Fruit fly (Drosophila melanogaster) whole organism, embryonic: ENCODE measurements around the gene CG4230.

Source experiments
- ATbp ChIP-seq: fragments of 200-800 bp; sonication (Bioruptor generic); optimal IDR thresholded peaks from 2 replicates; lab custom pipeline; 2017; ENCODE audit warnings: missing biosample characterization, mild to moderate bottlenecking, missing genetic modification characterization, missing genetic modification reagents
- CG11695 ChIP-seq: fragments of 200-800 bp; sonication (Bioruptor generic); IDR thresholded peaks from 3 replicates; pipeline ENCODE4 v1.3.6; 2022; ENCODE audit warnings: missing biosample characterization, missing genetic modification characterization
- CG13296 ChIP-seq: fragments of 200-800 bp; sonication (Bioruptor generic); optimal IDR thresholded peaks from 3 replicates; lab custom pipeline; 2018; ENCODE audit warnings: missing biosample characterization, mild to moderate bottlenecking, missing genetic modification characterization
- CG13424 ChIP-seq: fragments of 200-800 bp; sonication (Bioruptor generic); optimal IDR thresholded peaks from 2 replicates; lab custom pipeline; 2019; ENCODE audit warnings: missing biosample characterization, mild to moderate bottlenecking, missing genetic modification characterization, moderate library complexity
- CG13894 ChIP-seq: fragments of 200-800 bp; sonication (Bioruptor generic); optimal IDR thresholded peaks from 3 replicates; lab custom pipeline; 2018; ENCODE audit warnings: missing biosample characterization, mild to moderate bottlenecking, missing genetic modification characterization, moderate library complexity
- CG14050 ChIP-seq: fragments of 200-800 bp; sonication (Bioruptor generic); IDR thresholded peaks from 3 replicates; pipeline ENCODE4 v1.3.6; 2022; ENCODE audit warnings: missing biosample characterization, missing genetic modification characterization
- CG17361 ChIP-seq: fragments of 200-800 bp; sonication (Bioruptor generic); IDR thresholded peaks from 3 replicates; pipeline ENCODE4 v1.3.6; 2022; ENCODE audit warnings: missing biosample characterization, missing genetic modification characterization
- CG17568 ChIP-seq: fragments of 200-800 bp; sonication (Bioruptor generic); optimal IDR thresholded peaks from 2 replicates; lab custom pipeline; 2018; ENCODE audit warnings: missing biosample characterization, mild to moderate bottlenecking, missing genetic modification characterization, moderate library complexity
- CG17802 ChIP-seq: fragments of 200-800 bp; sonication (Bioruptor generic); optimal IDR thresholded peaks from 2 replicates; lab custom pipeline; 2018; ENCODE audit warnings: missing biosample characterization, mild to moderate bottlenecking, missing genetic modification characterization, moderate library complexity
- CG1792 ChIP-seq: fragments of 200-800 bp; sonication (Bioruptor generic); optimal IDR thresholded peaks from 2 replicates; lab custom pipeline; 2016; ENCODE audit warnings: missing biosample characterization, missing genetic modification characterization
- CG18764 ChIP-seq: fragments of 200-800 bp; sonication (Bioruptor generic); optimal IDR thresholded peaks from 3 replicates; lab custom pipeline; 2016; ENCODE audit warnings: missing biosample characterization, missing genetic modification characterization
- CG31388 ChIP-seq: fragments of 200-800 bp; sonication (Bioruptor generic); optimal IDR thresholded peaks from 2 replicates; lab custom pipeline; 2016; ENCODE audit warnings: missing biosample characterization, missing genetic modification characterization
- CG4360 ChIP-seq: fragments of 200-800 bp; sonication (Bioruptor generic); IDR thresholded peaks from 2 replicates; pipeline ENCODE4 v1.3.6; 2022; ENCODE audit warnings: missing biosample characterization, missing genetic modification characterization
- CG5953 ChIP-seq: fragments of 200-800 bp; sonication (Bioruptor generic); IDR thresholded peaks from 2 replicates; pipeline ENCODE4 v1.3.6; 2022; ENCODE audit warnings: missing biosample characterization, missing genetic modification characterization
- CG6654 ChIP-seq: fragments of 200-800 bp; sonication (Bioruptor generic); optimal IDR thresholded peaks from 2 replicates; lab custom pipeline; 2017; ENCODE audit warnings: missing biosample characterization, mild to moderate bottlenecking, missing genetic modification characterization
- CG7556 ChIP-seq: fragments of 200-800 bp; sonication (Bioruptor generic); optimal IDR thresholded peaks from 2 replicates; lab custom pipeline; 2017; ENCODE audit warnings: missing biosample characterization, mild to moderate bottlenecking, missing genetic modification characterization
- CG8089 ChIP-seq: fragments of 200-800 bp; sonication (Bioruptor generic); optimal IDR thresholded peaks from 3 replicates; lab custom pipeline; 2016; ENCODE audit warnings: missing biosample characterization, missing genetic modification characterization
- Gsc ChIP-seq: fragments of 200-800 bp; sonication (Bioruptor generic); IDR thresholded peaks from 2 replicates; pipeline ENCODE4 v1.3.6; 2022; ENCODE audit warnings: missing biosample characterization, missing genetic modification characterization
- Hr51 ChIP-seq, 2 experiments: fragments of 200-800 bp; sonication (Bioruptor generic); optimal IDR thresholded peaks; 2 replicates in 1 of 2; 3 replicates in 1 of 2; lab custom pipeline; 2016 to 2018; ENCODE audit warnings: missing biosample characterization in 2 of 2, missing genetic modification characterization in 2 of 2, mild to moderate bottlenecking in 1 of 2, moderate library complexity in 1 of 2
- Hr78 ChIP-seq, 2 experiments: fragments of 200-800 bp in 1 of 2; fragments of >200 bp in 1 of 2; sonication (Bioruptor generic) in 1 of 2; optimal IDR thresholded peaks; 2 replicates each; lab custom pipeline; 2017 to 2019; ENCODE audit warnings: missing biosample characterization in 2 of 2, missing genetic modification characterization in 2 of 2, mild to moderate bottlenecking in 1 of 2, moderate library complexity in 1 of 2
- MTF-1 ChIP-seq: fragments of 200-800 bp; sonication (Bioruptor generic); optimal IDR thresholded peaks from 2 replicates; lab custom pipeline; 2018; ENCODE audit warnings: missing biosample characterization, mild to moderate bottlenecking, missing genetic modification characterization, borderline replicate concordance
- NK7.1 ChIP-seq: fragments of 200-800 bp; sonication (Bioruptor generic); optimal IDR thresholded peaks from 3 replicates; lab custom pipeline; 2016; ENCODE audit warnings: missing biosample characterization, missing genetic modification characterization
- Optix ChIP-seq: fragments of 200-800 bp; sonication (Bioruptor generic); IDR thresholded peaks from 3 replicates; pipeline ENCODE4 v1.3.6; 2022; ENCODE audit warnings: missing biosample characterization, missing genetic modification characterization
- Ptx1 ChIP-seq: fragments of 200-800 bp; sonication (Bioruptor generic); IDR thresholded peaks from 2 replicates; pipeline ENCODE4 v1.3.6; 2022; ENCODE audit warnings: missing biosample characterization, missing genetic modification characterization
- bigmax ChIP-seq: fragments of 200-800 bp; sonication (Bioruptor generic); optimal IDR thresholded peaks from 2 replicates; lab custom pipeline; 2018; ENCODE audit warnings: missing biosample characterization, mild to moderate bottlenecking, missing genetic modification characterization
- cg ChIP-seq: fragments of 200-800 bp; sonication (Bioruptor generic); optimal IDR thresholded peaks from 3 replicates; lab custom pipeline; 2019; ENCODE audit warnings: missing biosample characterization, mild to moderate bottlenecking, missing genetic modification characterization, moderate library complexity
- fd64A ChIP-seq: fragments of 200-800 bp; sonication (Bioruptor generic); optimal IDR thresholded peaks from 3 replicates; lab custom pipeline; 2018; ENCODE audit warnings: missing biosample characterization, mild to moderate bottlenecking, missing genetic modification characterization
- gt ChIP-seq: fragments of 200-800 bp; sonication (Bioruptor generic); IDR thresholded peaks from 2 replicates; pipeline ENCODE4 v1.3.6; 2022; ENCODE audit warnings: missing biosample characterization, missing genetic modification characterization
- ham ChIP-seq: fragments of 200-800 bp; sonication (Bioruptor generic); IDR thresholded peaks from 2 replicates; pipeline ENCODE4 v1.3.6; 2022; ENCODE audit warnings: missing biosample characterization, missing genetic modification characterization
- jing ChIP-seq: fragments of 200-800 bp; sonication (Bioruptor generic); optimal IDR thresholded peaks from 2 replicates; lab custom pipeline; 2018; ENCODE audit warnings: missing biosample characterization, mild to moderate bottlenecking, missing genetic modification characterization
- jumu ChIP-seq: fragments of 200-800 bp; sonication (Bioruptor generic); optimal IDR thresholded peaks from 3 replicates; lab custom pipeline; 2016; ENCODE audit warnings: missing biosample characterization, missing genetic modification characterization
- lov ChIP-seq, 2 experiments: fragments of 200-800 bp in 1 of 2; fragments of >200 bp in 1 of 2; sonication (Bioruptor generic) in 1 of 2; IDR thresholded peaks in 1 of 2; optimal IDR thresholded peaks in 1 of 2; 2 replicates in 1 of 2; 3 replicates in 1 of 2; pipeline versions ENCODE4 v1.3.6 to Lab custom; 2017 to 2022; ENCODE audit warnings: missing biosample characterization in 1 of 2, missing genetic modification characterization in 1 of 2
- luna ChIP-seq: fragments of 200-800 bp; sonication (Bioruptor generic); optimal IDR thresholded peaks from 2 replicates; lab custom pipeline; 2016; ENCODE audit warnings: missing biosample characterization, missing genetic modification characterization
- odd ChIP-seq: fragments of 200-800 bp; sonication (Bioruptor generic); optimal IDR thresholded peaks from 2 replicates; lab custom pipeline; 2017; ENCODE audit warnings: missing biosample characterization, mild to moderate bottlenecking, missing genetic modification characterization
- pho ChIP-seq: fragments of 200-800 bp; sonication (Bioruptor generic); optimal IDR thresholded peaks from 2 replicates; lab custom pipeline; 2016; ENCODE audit warnings: missing biosample characterization, missing genetic modification characterization
- phol ChIP-seq: fragments of 200-800 bp; sonication (Bioruptor generic); optimal IDR thresholded peaks from 3 replicates; lab custom pipeline; 2018; ENCODE audit warnings: missing biosample characterization, mild to moderate bottlenecking, missing genetic modification characterization, moderate library complexity
- repo ChIP-seq: fragments of 200-800 bp; sonication (Bioruptor generic); optimal IDR thresholded peaks from 2 replicates; lab custom pipeline; 2016; ENCODE audit warnings: missing biosample characterization, missing genetic modification characterization
- row ChIP-seq: fragments of 200-800 bp; sonication (Bioruptor generic); IDR thresholded peaks from 3 replicates; pipeline ENCODE4 v1.3.6; 2022; ENCODE audit warnings: missing biosample characterization, missing genetic modification characterization
- sc ChIP-seq, 3 experiments: fragments of >200 bp in 2 of 3; fragments of 200-800 bp in 1 of 3; sonication (Bioruptor generic) in 1 of 3; optimal IDR thresholded peaks; 2 replicates in 2 of 3; 3 replicates in 1 of 3; lab custom pipeline; 2017; ENCODE audit warnings: mild to moderate bottlenecking in 1 of 3, missing biosample characterization in 1 of 3, missing genetic modification characterization in 1 of 3, missing genetic modification reagents in 1 of 3
- sd ChIP-seq: fragments of 200-800 bp; sonication (Bioruptor generic); optimal IDR thresholded peaks from 3 replicates; lab custom pipeline; 2018; ENCODE audit warnings: missing biosample characterization, mild to moderate bottlenecking, missing genetic modification characterization, moderate library complexity
- shn ChIP-seq: fragments of 200-800 bp; sonication (Bioruptor generic); optimal IDR thresholded peaks from 3 replicates; lab custom pipeline; 2016; ENCODE audit warnings: missing biosample characterization, missing genetic modification characterization
- sob ChIP-seq: fragments of 200-800 bp; sonication (Bioruptor generic); IDR thresholded peaks from 2 replicates; pipeline ENCODE4 v1.3.6; 2022; ENCODE audit warnings: missing biosample characterization, missing genetic modification characterization
- stwl ChIP-seq: fragments of 200-800 bp; sonication (Bioruptor generic); optimal IDR thresholded peaks from 3 replicates; lab custom pipeline; 2018; ENCODE audit warnings: missing biosample characterization, mild to moderate bottlenecking, missing genetic modification characterization, moderate library complexity
- sug ChIP-seq: fragments of 200-800 bp; optimal IDR thresholded peaks from 2 replicates; lab custom pipeline; 2019; ENCODE audit warnings: missing biosample characterization, mild to moderate bottlenecking, missing genetic modification characterization, moderate library complexity
- trem ChIP-seq: fragments of 200-800 bp; optimal IDR thresholded peaks from 3 replicates; lab custom pipeline; 2019; ENCODE audit warnings: missing biosample characterization, mild to moderate bottlenecking, missing genetic modification characterization, moderate library complexity
- wdn ChIP-seq: fragments of 200-800 bp; sonication (Bioruptor generic); IDR thresholded peaks from 2 replicates; pipeline ENCODE4 v1.3.6; 2022; ENCODE audit warnings: missing biosample characterization, missing genetic modification characterization
- zen2 ChIP-seq: fragments of 200-800 bp; sonication (Bioruptor generic); IDR thresholded peaks from 3 replicates; pipeline ENCODE4 v1.3.6; 2022; ENCODE audit warnings: missing biosample characterization, missing genetic modification characterization; ENCODE audit not compliant: partially characterized antibody

The CG4230 gene

dm6 chr2L:5145247-5146197 lies 49.5 kb downstream of the CG4230 start (continued):
- TF ChIP-seq sob (GFP tag; lab: Robert Waterston, UW) (peak; percentile 96), pho (GFP tag; lab: Kevin White, UChicago) (peak; percentile 19), sug (tag; lab: Kevin White, UChicago) (peak; percentile 97), Hr78 (GFP tag; optimal IDR thresholded peaks at IDR 0.05; lab: Kevin White, UChicago) (peak in 1 of 2 experiments; percentile 93), CG6654 (GFP tag; lab: Kevin White, UChicago) (peak; percentile 74), Hr51 (GFP tag; optimal IDR thresholded peaks at IDR 0.05; lab: Kevin White, UChicago) (peak; percentile 19 to 98), phol (peak; percentile 95), jumu (GFP tag; lab: Kevin White, UChicago) (no peak), CG13424 (peak; percentile 98), repo (no peak), CG8089 (GFP tag; lab: Kevin White, UChicago) (no peak), ATbp (peak; percentile 87), CG4360 (GFP tag; lab: Robert Waterston, UW) (peak; percentile 62), CG18764 (GFP tag; lab: Kevin White, UChicago) (peak; percentile 55), fd64A (no peak), bigmax (no peak), row (GFP tag; lab: Robert Waterston, UW) (peak; percentile 95), NK7.1 (GFP tag; lab: Kevin White, UChicago) (no peak), Ptx1 (GFP tag; lab: Robert Waterston, UW) (peak; percentile 98), gt (GFP tag; lab: Robert Waterston, UW) (peak; percentile 79), zen2 (GFP tag; lab: Robert Waterston, UW) (no peak), sc (optimal IDR thresholded peaks at IDR 0.05; lab: Kevin White, UChicago) (no peak), sc (GFP tag; optimal IDR thresholded peaks at IDR 0.05; lab: Kevin White, UChicago) (peak; percentile 81), CG17802 (tag; lab: Kevin White, UChicago) (peak; percentile 65), CG13894 (peak; percentile 96), sd (tag; lab: Kevin White, UChicago) (peak; percentile 91), CG31388 (peak; percentile 62), luna (GFP tag; lab: Kevin White, UChicago) (no peak), MTF-1 (GFP tag; lab: Kevin White, UChicago) (peak; percentile 51), Gsc (GFP tag; lab: Robert Waterston, UW) (no peak; the same call in 1 of the 2 replicates), CG7556 (GFP tag; lab: Kevin White, UChicago) (peak; percentile 98), wdn (peak; percentile 92), CG5953 (GFP tag; lab: Robert Waterston, UW) (peak; percentile 88), CG17361 (GFP tag; lab: Robert Waterston, UW) (peak; percentile 97), CG1792 (GFP tag; lab: Kevin White, UChicago) (no peak), jing (GFP tag; lab: Kevin White, UChicago) (peak; percentile 47), lov (optimal IDR thresholded peaks at IDR 0.05; lab: Kevin White, UChicago) (no peak), lov (GFP tag; IDR thresholded peaks at IDR 0.05; lab: Robert Waterston, UW) (peak; percentile 79; the same call in 2 of the 3 replicates), CG11695 (GFP tag; lab: Robert Waterston, UW) (peak; percentile 99), ham (peak; percentile 73; the same call in 1 of the 2 replicates), Optix (GFP tag; lab: Robert Waterston, UW) (no peak), stwl (tag; lab: Kevin White, UChicago) (no peak), CG13296 (peak; percentile 98), CG14050 (GFP tag; lab: Robert Waterston, UW) (peak; percentile 93), odd (GFP tag; lab: Kevin White, UChicago) (peak; percentile 92), shn (no peak), CG17568 (no peak), cg (GFP tag; lab: Kevin White, UChicago) (peak; percentile 48), trem (peak; percentile 82)
